Worm (Caenorhabditis elegans) whole organism, L4 larva: ENCODE results near the gene ZK1073.2.
"Not testable (repeated sequence)": the region's sequence is repeated elsewhere in the genome, so short reads cannot be mapped to it uniquely, and the experiment has no call there.

Experiments
- F26F4.8 ChIP-seq: fragments of 200-800 bp; sonication (Bioruptor generic); conservative IDR thresholded peaks from 2 replicates; pipeline ENCODE4 v1.3.6; 2022; ENCODE audit warnings: missing genetic modification characterization, missing compliant biosample characterization
- F49E8.2 ChIP-seq: sonication (generic microtip); optimal IDR thresholded peaks from 2 replicates; lab custom pipeline; 2016; ENCODE audit warnings: missing compliant biosample characterization, mild to moderate bottlenecking, missing genetic modification characterization, borderline replicate concordance
- T20F7.1 ChIP-seq: fragments of 200-800 bp; sonication (Bioruptor generic); optimal IDR thresholded peaks from 2 replicates; lab custom pipeline; 2018; ENCODE audit warnings: mild to moderate bottlenecking, missing genetic modification characterization, missing compliant biosample characterization
- Y105C5A.15 ChIP-seq: fragments of 200-800 bp; sonication (Bioruptor generic); IDR thresholded peaks from 2 replicates; pipeline ENCODE4 v1.3.6; 2022; ENCODE audit warnings: missing genetic modification characterization, missing compliant biosample characterization
- ZK337.2 ChIP-seq: fragments of 200-800 bp; sonication (Bioruptor generic); IDR thresholded peaks from 2 replicates; pipeline ENCODE4 v1.3.6; 2022; ENCODE audit warnings: missing genetic modification reagents, missing genetic modification characterization, missing compliant biosample characterization
- attf-4 ChIP-seq: sonication (generic microtip); optimal IDR thresholded peaks from 3 replicates; lab custom pipeline; 2017; ENCODE audit warnings: missing biosample characterization, missing genetic modification characterization
- ceh-62 ChIP-seq: sonication (generic microtip); optimal IDR thresholded peaks from 2 replicates; lab custom pipeline; 2017; ENCODE audit warnings: missing biosample characterization, missing genetic modification characterization
- ceh-82 ChIP-seq: sonication (generic microtip); optimal IDR thresholded peaks from 2 replicates; lab custom pipeline; 2017; ENCODE audit warnings: missing biosample characterization, missing genetic modification characterization
- daf-12 ChIP-seq: fragments of 150-350 bp; optimal IDR thresholded peaks from 2 replicates; lab custom pipeline; 2014; ENCODE audit warnings: missing biosample characterization, missing genetic modification reagents, missing genetic modification characterization
- daf-8 ChIP-seq: fragments of 200-800 bp; sonication (Bioruptor generic); IDR thresholded peaks from 2 replicates; pipeline ENCODE4 v1.3.6; 2022; ENCODE audit warnings: missing genetic modification characterization, missing compliant biosample characterization
- dmd-6 ChIP-seq: fragments of 200-800 bp; sonication (Bioruptor generic); IDR thresholded peaks from 2 replicates; pipeline ENCODE4 v1.3.6; 2022; ENCODE audit warnings: missing genetic modification reagents, missing genetic modification characterization, missing compliant biosample characterization
- duxl-1 ChIP-seq: sonication (generic microtip); optimal IDR thresholded peaks from 2 replicates; lab custom pipeline; 2016; ENCODE audit warnings: mild to moderate bottlenecking, missing genetic modification characterization, moderate library complexity, missing compliant biosample characterization; ENCODE audit not compliant: poor library complexity
- egl-43 ChIP-seq: fragments of 200-800 bp; sonication (Bioruptor generic); IDR thresholded peaks from 2 replicates; pipeline ENCODE4 v1.3.6; 2022; ENCODE audit warnings: missing genetic modification reagents, missing genetic modification characterization, missing compliant biosample characterization
- lim-7 ChIP-seq: fragments of 200-800 bp; sonication (Bioruptor generic); IDR thresholded peaks from 2 replicates; pipeline ENCODE4 v1.3.6; 2022; ENCODE audit warnings: missing genetic modification characterization, missing compliant biosample characterization
- lin-1 ChIP-seq: fragments of 200-800 bp; sonication (Bioruptor generic); IDR thresholded peaks from 2 replicates; pipeline ENCODE4 v1.3.6; 2022; ENCODE audit warnings: missing genetic modification reagents, missing genetic modification characterization, missing compliant biosample characterization
- lin-15B ChIP-seq: fragments of 150-350 bp; sonication (generic microtip); optimal IDR thresholded peaks from 3 replicates; lab custom pipeline; 2014; ENCODE audit warnings: missing biosample characterization, missing genetic modification characterization
- lin-29 ChIP-seq: fragments of 200-800 bp; sonication (Bioruptor generic); IDR thresholded peaks from 2 replicates; pipeline ENCODE4 v1.3.6; 2022; ENCODE audit warnings: missing genetic modification reagents, missing genetic modification characterization, missing compliant biosample characterization
- madf-5 ChIP-seq, 2 experiments: fragments of 200-800 bp; sonication (Bioruptor generic); IDR thresholded peaks; 2 replicates each; pipeline ENCODE4 v1.3.6; 2022; ENCODE audit warnings: missing compliant biosample characterization in 2 of 2, missing genetic modification characterization in 2 of 2
- mdt-29 ChIP-seq: fragments of 200-800 bp; sonication (Bioruptor generic); IDR thresholded peaks from 2 replicates; pipeline ENCODE4 v1.3.6; 2022; ENCODE audit warnings: missing genetic modification reagents, missing genetic modification characterization, missing compliant biosample characterization
- mep-1 ChIP-seq: fragments of 150-350 bp; sonication (generic microtip); optimal IDR thresholded peaks from 3 replicates; lab custom pipeline; 2014; ENCODE audit warnings: missing biosample characterization, missing genetic modification characterization
- mxl-3 ChIP-seq: fragments of 200-800 bp; sonication (Bioruptor generic); optimal IDR thresholded peaks from 2 replicates; lab custom pipeline; 2018; ENCODE audit warnings: mild to moderate bottlenecking, missing genetic modification characterization, missing compliant biosample characterization
- nhr-10 ChIP-seq: fragments of 150-350 bp; optimal IDR thresholded peaks from 2 replicates; lab custom pipeline; 2014; ENCODE audit warnings: missing biosample characterization, missing genetic modification characterization
- nhr-102 ChIP-seq: sonication (generic microtip); optimal IDR thresholded peaks from 2 replicates; lab custom pipeline; 2016; ENCODE audit warnings: mild to moderate bottlenecking, missing genetic modification characterization, moderate library complexity, missing compliant biosample characterization
- nhr-11 ChIP-seq: fragments of 150-350 bp; optimal IDR thresholded peaks from 2 replicates; lab custom pipeline; 2014; ENCODE audit warnings: missing biosample characterization, missing genetic modification characterization
- nhr-77 ChIP-seq: fragments of 150-350 bp; optimal IDR thresholded peaks from 2 replicates; lab custom pipeline; 2014; ENCODE audit warnings: missing biosample characterization, missing genetic modification characterization
- pqm-1 ChIP-seq: sonication (generic microtip); optimal IDR thresholded peaks from 2 replicates; lab custom pipeline; 2017; ENCODE audit warnings: missing biosample characterization, missing genetic modification characterization
- saeg-2 ChIP-seq: fragments of 200-800 bp; sonication (Bioruptor generic); IDR thresholded peaks from 2 replicates; pipeline ENCODE4 v1.3.6; 2022; ENCODE audit warnings: missing genetic modification reagents, missing genetic modification characterization, missing compliant biosample characterization
- set-16 ChIP-seq: fragments of 200-800 bp; sonication (Bioruptor generic); IDR thresholded peaks from 2 replicates; pipeline ENCODE4 v1.3.6; 2022; ENCODE audit warnings: missing genetic modification reagents, missing genetic modification characterization, missing compliant biosample characterization
- snpc-1.2 ChIP-seq: fragments of 200-800 bp; sonication (Bioruptor generic); IDR thresholded peaks from 2 replicates; pipeline ENCODE4 v1.3.6; 2022; ENCODE audit warnings: missing genetic modification reagents, missing genetic modification characterization, missing compliant biosample characterization
- unc-130 ChIP-seq: sonication (generic microtip); optimal IDR thresholded peaks from 2 replicates; lab custom pipeline; 2016; ENCODE audit warnings: missing genetic modification reagents, missing genetic modification characterization, missing compliant biosample characterization
- unc-62 ChIP-seq, 3 experiments: fragments of 150-350 bp in 1 of 3; sonication (generic microtip); optimal IDR thresholded peaks in 2 of 3; peaks in 1 of 3; 1 replicate in 1 of 3; 2 replicates in 2 of 3; lab custom pipeline; 2014 to 2017; ENCODE audit warnings: missing biosample characterization in 3 of 3, missing genetic modification characterization in 3 of 3, missing genetic modification reagents in 3 of 3, missing genotype in 1 of 3
- vab-7 ChIP-seq: fragments of 200-800 bp; sonication (Bioruptor generic); IDR thresholded peaks from 2 replicates; pipeline ENCODE4 v1.3.6; 2022; ENCODE audit warnings: missing genetic modification reagents, missing genetic modification characterization, missing compliant biosample characterization
- zag-1 ChIP-seq: fragments of 150-350 bp; optimal IDR thresholded peaks from 2 replicates; lab custom pipeline; 2014; ENCODE audit warnings: missing biosample characterization, missing genetic modification characterization
- zfp-2 ChIP-seq: sonication (generic microtip); optimal IDR thresholded peaks from 2 replicates; lab custom pipeline; 2016; ENCODE audit warnings: mild to moderate bottlenecking, missing genetic modification characterization, missing compliant biosample characterization
- zfp-3 ChIP-seq: fragments of 200-800 bp; sonication (Bioruptor generic); conservative IDR thresholded peaks from 2 replicates; pipeline ENCODE4 v1.3.6; 2022; ENCODE audit warnings: missing genetic modification reagents, missing genetic modification characterization, missing compliant biosample characterization
- zip-2 ChIP-seq: fragments of 150-350 bp; optimal IDR thresholded peaks from 2 replicates; lab custom pipeline; 2014; ENCODE audit warnings: missing biosample characterization, missing genetic modification characterization
- ztf-7 ChIP-seq: fragments of 150-350 bp; optimal IDR thresholded peaks from 2 replicates; lab custom pipeline; 2014; ENCODE audit warnings: missing biosample characterization, missing genetic modification characterization

The ZK1073.2 gene

DNA sequence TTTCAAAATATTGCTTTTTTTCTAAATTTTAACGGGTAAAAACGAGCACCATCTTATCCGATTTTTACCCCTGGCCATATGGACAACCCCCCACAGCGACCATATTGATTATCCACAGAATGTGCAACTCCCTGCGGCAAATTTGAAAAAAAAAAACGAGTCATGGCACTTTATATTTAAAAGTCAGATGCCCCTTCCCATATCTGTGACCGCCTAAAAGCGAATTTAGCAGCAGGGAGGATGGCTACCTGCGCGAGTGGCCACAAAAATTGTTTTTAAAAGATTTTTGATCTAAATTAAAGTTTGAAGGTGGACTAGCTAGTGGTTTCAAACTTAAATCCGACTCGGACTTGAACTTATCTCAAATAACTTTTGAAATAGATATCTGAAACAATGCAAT is 47.1 kb upstream of the ZK1073.2 start (continued):
- TF ChIP-seq lin-1 (GFP tag; lab: Robert Waterston, UW) (peak; percentile 74), attf-4 (peak; percentile 52), ceh-82 (tag; lab: Kevin White, UChicago) (peak; percentile 58), ZK337.2 (GFP tag; lab: Robert Waterston, UW) (peak; percentile 88), Y105C5A.15 (no peak; the same call in 1 of the 2 replicates), daf-8 (GFP tag; lab: Robert Waterston, UW) (0 out of 2 replicates have a peak, but pooled peaks have one; percentile 48), egl-43 (GFP tag; lab: Robert Waterston, UW) (peak; percentile 99), zfp-2 (peak; percentile 77), zip-2 (tag; lab: Kevin White, UChicago) (peak; percentile 97), T20F7.1 (GFP tag; lab: Kevin White, UChicago) (peak; percentile 91), unc-62 (GFP tag; optimal IDR thresholded peaks at IDR 0.05 in 1 of 2; lab: Kevin White, UChicago) (peak; percentile 77 to 99), unc-62 (tag; optimal IDR thresholded peaks at IDR 0.05; lab: Kevin White, UChicago) (no peak), vab-7 (GFP tag; lab: Robert Waterston, UW) (peak; percentile 94), nhr-10 (tag; lab: Kevin White, UChicago) (peak; percentile 99), mep-1 (peak; percentile 99), mdt-29 (GFP tag; lab: Robert Waterston, UW) (peak; percentile 93), snpc-1.2 (peak; percentile 67), ceh-62 (tag; lab: Kevin White, UChicago) (peak; percentile 37), unc-130 (GFP tag; lab: Kevin White, UChicago) (peak; percentile 2), nhr-77 (tag; lab: Kevin White, UChicago) (peak; percentile 99), lim-7 (GFP tag; lab: Robert Waterston, UW) (peak; percentile 49; the same call in 1 of the 2 replicates), dmd-6 (peak; percentile 97), lin-29 (GFP tag; lab: Robert Waterston, UW) (peak; percentile 97), F49E8.2 (tag; lab: Kevin White, UChicago) (no peak)

ce11 chrX:16058845-16059244 is 44.7 kb upstream of the ZK1073.2 start, which contains the start of gene T27A8.2:
Gene T27A8.2, minus strand, starts transcription at chrX:16058945.
- TF ChIP-seq zfp-3 (GFP tag; lab: Robert Waterston, UW) (no peak), nhr-11 (no peak), zag-1 (tag; lab: Kevin White, UChicago) (no peak), nhr-102 (tag; lab: Kevin White, UChicago) (no peak), madf-5 (GFP tag; IDR thresholded peaks at IDR 0.05; lab: Robert Waterston, UW) (no peak), daf-12 (tag; lab: Kevin White, UChicago) (no peak)

ce11 chrX:16062385-16062784 is 41.1 kb upstream of the ZK1073.2 start, which contains the start of gene T27A8.3:
Gene T27A8.3, plus strand, starts transcription at chrX:16062685.
- TF ChIP-seq mxl-3 (GFP tag; lab: Kevin White, UChicago); set-16 (GFP tag; lab: Robert Waterston, UW); duxl-1: not testable (repeated sequence)

- no peak for TF ChIP-seq F26F4.8
- no peak for TF ChIP-seq ztf-7
- TF ChIP-seq pqm-1 (tag; lab: Kevin White, UChicago): no peak
- no peak for TF ChIP-seq nhr-10 (tag; lab: Kevin White, UChicago)
- TF ChIP-seq lin-15B (tag; lab: Kevin White, UChicago): no peak
- TF ChIP-seq saeg-2 (GFP tag; lab: Robert Waterston, UW): no peak
- no peak for TF ChIP-seq lin-29 (GFP tag; lab: Robert Waterston, UW)
Observed at ce11 chrX:16067984-16068383, 35.5 kb upstream of the ZK1073.2 start.
